Fruit fly (Drosophila melanogaster): ENCODE data around the gene FucT6.

The FucT6 gene

dm6 chrX:11715263-11715659, 5.5 kb upstream of the FucT6 start, which contains the start of gene Amun (continued):
- TF ChIP-seq E2f1 (GFP tag; IDR thresholded peaks at IDR 0.05) (no peak), al (GFP tag; IDR thresholded peaks at IDR 0.05) (peak; percentile 54), CG16815 (GFP tag; optimal IDR thresholded peaks at IDR 0.05) (no peak), Lpt (GFP tag; optimal IDR thresholded peaks at IDR 0.05) (no peak), Kr (GFP tag; optimal IDR thresholded peaks at IDR 0.05) (no peak), CG11560 (tag; IDR thresholded peaks at IDR 0.05) (no peak), Deaf1 (tag; optimal IDR thresholded peaks at IDR 0.05) (no peak), CG31388 (GFP tag; optimal IDR thresholded peaks at IDR 0.05) (peak; percentile 18), btn (GFP tag; optimal IDR thresholded peaks at IDR 0.05) (no peak), CG11696 (GFP tag; IDR thresholded peaks at IDR 0.05) (no peak), Dip3 (GFP tag; optimal IDR thresholded peaks at IDR 0.05) (peak; percentile 41), CG4424 (GFP tag; optimal IDR thresholded peaks at IDR 0.05) (peak; percentile 25), tx (GFP tag; optimal IDR thresholded peaks at IDR 0.05) (no peak), Pdp1 (GFP tag; optimal IDR thresholded peaks at IDR 0.05) (peak in 1 of 2 experiments; percentile 35), amos (GFP tag; IDR thresholded peaks at IDR 0.05; ENCODE audit: partially characterized antibody) (no peak), Doc3 (GFP tag; IDR thresholded peaks at IDR 0.05; ENCODE audit: partially characterized antibody) (no peak), CG12155 (GFP tag; optimal IDR thresholded peaks at IDR 0.05) (no peak), CG42726 (GFP tag; IDR thresholded peaks at IDR 0.05; ENCODE audit: partially characterized antibody) (no peak), CG34422 (GFP tag; IDR thresholded peaks at IDR 0.05) (0 out of 3 replicates have a peak, but pooled peaks have one; percentile 17), tin (GFP tag; optimal IDR thresholded peaks at IDR 0.05) (no peak), CG31224 (GFP tag; IDR thresholded peaks at IDR 0.05) (peak; percentile 31; the same call in 1 of the 2 replicates), sob (GFP tag; IDR thresholded peaks at IDR 0.05) (peak; percentile 28), CG17359 (tag; optimal IDR thresholded peaks at IDR 0.05) (no peak), Hr39 (optimal IDR thresholded peaks at IDR 0.05) (no peak), toy (GFP tag; IDR thresholded peaks at IDR 0.05) (no peak), prd (optimal IDR thresholded peaks at IDR 0.05) (no peak), prd (GFP tag; IDR thresholded peaks at IDR 0.05) (peak; percentile 45), Adf1 (GFP tag; IDR thresholded peaks at IDR 0.05) (no peak), Dad (GFP tag; optimal IDR thresholded peaks at IDR 0.05) (no peak), Mrtf (GFP tag; IDR thresholded peaks at IDR 0.05) (peak; percentile 58; the same call in 2 of the 3 replicates), ttk (GFP tag; IDR thresholded peaks at IDR 0.05) (peak; percentile 8; the same call in 1 of the 2 replicates), dan (GFP tag; IDR thresholded peaks at IDR 0.05) (no peak), slou (GFP tag; optimal IDR thresholded peaks at IDR 0.05) (peak; percentile 42), Hmr (GFP tag; optimal IDR thresholded peaks at IDR 0.05) (peak; percentile 35), CG2202 (tag; optimal IDR thresholded peaks at IDR 0.05) (no peak), stwl (tag; optimal IDR thresholded peaks at IDR 0.05) (no peak), en (GFP tag; optimal IDR thresholded peaks at IDR 0.05) (peak; percentile 26), CG15479 (GFP tag; optimal IDR thresholded peaks at IDR 0.05) (no peak), CG9215 (GFP tag; IDR thresholded peaks at IDR 0.05) (peak; percentile 18; the same call in 1 of the 2 replicates), Ptx1 (GFP tag; IDR thresholded peaks at IDR 0.05) (peak; percentile 28; the same call in 1 of the 2 replicates), mld (GFP tag; IDR thresholded peaks at IDR 0.05; ENCODE audit: partially characterized antibody) (no peak), lab (GFP tag; optimal IDR thresholded peaks at IDR 0.05) (peak; percentile 3), CG17328 (GFP tag; IDR thresholded peaks at IDR 0.05) (no peak), CG14860 (GFP tag; IDR thresholded peaks at IDR 0.05; ENCODE audit: partially characterized antibody) (no peak), Chrac-16 (GFP tag; optimal IDR thresholded peaks at IDR 0.05) (no peak), Oaz (GFP tag; IDR thresholded peaks at IDR 0.05) (no peak), CG13424 (tag; optimal IDR thresholded peaks at IDR 0.05) (no peak), CG10209 (GFP tag; optimal IDR thresholded peaks at IDR 0.05) (no peak), psq (GFP tag; optimal IDR thresholded peaks at IDR 0.05) (no peak), Bteb2 (GFP tag; optimal IDR thresholded peaks at IDR 0.05) (no peak), p53 (GFP tag; optimal IDR thresholded peaks at IDR 0.05) (peak; percentile 56), twi (tag; optimal IDR thresholded peaks at IDR 0.05) (no peak), BtbVII (GFP tag; optimal IDR thresholded peaks at IDR 0.05) (no peak)

All from whole organism, embryonic.